Fruit fly (Drosophila melanogaster) whole organism, embryonic: ENCODE data around the gene Sr-CI.

Source experiments
- Abd-B ChIP-seq: fragments of 200-800 bp; sonication (Bioruptor generic); optimal IDR thresholded peaks from 2 replicates; lab custom pipeline; 2018; ENCODE audit warnings: missing biosample characterization, mild to moderate bottlenecking, missing genetic modification characterization, moderate library complexity
- CG10147 ChIP-seq: fragments of 200-800 bp; sonication (Bioruptor generic); optimal IDR thresholded peaks from 2 replicates; lab custom pipeline; 2019; ENCODE audit warnings: missing biosample characterization, mild to moderate bottlenecking, missing genetic modification characterization, moderate library complexity
- CG11093 ChIP-seq: fragments of 200-800 bp; sonication (Bioruptor generic); IDR thresholded peaks from 3 replicates; pipeline ENCODE4 v1.3.6; 2022; ENCODE audit warnings: missing biosample characterization, missing genetic modification characterization
- CG13424 ChIP-seq: fragments of 200-800 bp; sonication (Bioruptor generic); optimal IDR thresholded peaks from 2 replicates; lab custom pipeline; 2019; ENCODE audit warnings: missing biosample characterization, mild to moderate bottlenecking, missing genetic modification characterization, moderate library complexity
- CG14710 ChIP-seq: fragments of 200-800 bp; sonication (Bioruptor generic); optimal IDR thresholded peaks from 3 replicates; lab custom pipeline; 2019; ENCODE audit warnings: missing biosample characterization, mild to moderate bottlenecking, missing genetic modification characterization, moderate library complexity
- CG1603 ChIP-seq: fragments of 200-800 bp; sonication (Bioruptor generic); optimal IDR thresholded peaks from 2 replicates; lab custom pipeline; 2019; ENCODE audit warnings: missing biosample characterization, mild to moderate bottlenecking, missing genetic modification characterization, moderate library complexity
- CG17385 ChIP-seq: fragments of 200-800 bp; sonication (Bioruptor generic); optimal IDR thresholded peaks from 3 replicates; lab custom pipeline; 2018; ENCODE audit warnings: missing biosample characterization, mild to moderate bottlenecking, missing genetic modification characterization
- CG30403 ChIP-seq: fragments of 200-800 bp; sonication (Bioruptor generic); optimal IDR thresholded peaks from 3 replicates; lab custom pipeline; 2016; ENCODE audit warnings: missing biosample characterization, missing genetic modification characterization
- CG31365 ChIP-seq: fragments of 200-800 bp; sonication (Bioruptor generic); optimal IDR thresholded peaks from 2 replicates; lab custom pipeline; 2018; ENCODE audit warnings: missing biosample characterization, mild to moderate bottlenecking, missing genetic modification characterization
- CG32767 ChIP-seq: fragments of 200-800 bp; sonication (Bioruptor generic); IDR thresholded peaks from 2 replicates; pipeline ENCODE4 v1.3.6; 2022; ENCODE audit warnings: missing biosample characterization, missing genetic modification characterization
- CG32772 ChIP-seq: fragments of 200-800 bp; sonication (Bioruptor generic); IDR thresholded peaks from 2 replicates; pipeline ENCODE4 v1.3.6; 2022; ENCODE audit warnings: missing biosample characterization, missing genetic modification characterization
- CG4282 ChIP-seq: fragments of 200-800 bp; sonication (Bioruptor generic); optimal IDR thresholded peaks from 2 replicates; lab custom pipeline; 2016; ENCODE audit warnings: missing biosample characterization, missing genetic modification characterization
- CG4424 ChIP-seq: fragments of 200-800 bp; sonication (Bioruptor generic); optimal IDR thresholded peaks from 3 replicates; lab custom pipeline; 2016; ENCODE audit warnings: missing biosample characterization, missing genetic modification characterization
- CG4820 ChIP-seq: fragments of 200-800 bp; sonication (Bioruptor generic); optimal IDR thresholded peaks from 3 replicates; lab custom pipeline; 2016; ENCODE audit warnings: missing biosample characterization, missing genetic modification characterization
- CG5180 ChIP-seq: fragments of 200-800 bp; sonication (Bioruptor generic); optimal IDR thresholded peaks from 3 replicates; lab custom pipeline; 2017; ENCODE audit warnings: missing biosample characterization, missing genetic modification characterization, mild to moderate bottlenecking, moderate library complexity, missing genetic modification reagents
- CG7372 ChIP-seq: fragments of 200-800 bp; sonication (Bioruptor generic); IDR thresholded peaks from 2 replicates; pipeline ENCODE4 v1.3.6; 2022; ENCODE audit warnings: missing biosample characterization, missing genetic modification characterization
- CG7786 ChIP-seq: fragments of 200-800 bp; sonication (Bioruptor generic); optimal IDR thresholded peaks from 2 replicates; lab custom pipeline; 2016; ENCODE audit warnings: missing biosample characterization, missing genetic modification characterization
- CG7839 ChIP-seq: fragments of 200-800 bp; sonication (Bioruptor generic); optimal IDR thresholded peaks from 3 replicates; lab custom pipeline; 2018; ENCODE audit warnings: missing biosample characterization, mild to moderate bottlenecking, missing genetic modification characterization, moderate library complexity
- CG9215 ChIP-seq: fragments of 200-800 bp; sonication (Bioruptor generic); IDR thresholded peaks from 2 replicates; pipeline ENCODE4 v1.3.6; 2022; ENCODE audit warnings: missing biosample characterization, missing genetic modification characterization
- CG9437 ChIP-seq: fragments of 200-800 bp; sonication (Bioruptor generic); optimal IDR thresholded peaks from 2 replicates; lab custom pipeline; 2018; ENCODE audit warnings: missing biosample characterization, mild to moderate bottlenecking, missing genetic modification characterization
- CTCF ChIP-seq: fragments of 200-800 bp; sonication (Bioruptor generic); optimal IDR thresholded peaks from 2 replicates; lab custom pipeline; 2017; ENCODE audit warnings: missing biosample characterization, mild to moderate bottlenecking, missing genetic modification characterization, moderate library complexity
- Chrac-16 ChIP-seq: fragments of 200-800 bp; sonication (Bioruptor generic); optimal IDR thresholded peaks from 3 replicates; lab custom pipeline; 2016; ENCODE audit warnings: missing biosample characterization, missing genetic modification characterization
- Dll ChIP-seq: fragments of 200-800 bp; sonication (Bioruptor generic); IDR thresholded peaks from 4 replicates; pipeline ENCODE4 v1.3.6; 2022; ENCODE audit warnings: missing biosample characterization, missing genetic modification characterization; ENCODE audit not compliant: partially characterized antibody
- E2f2 ChIP-seq: fragments of 200-800 bp; sonication (Bioruptor generic); IDR thresholded peaks from 2 replicates; pipeline ENCODE4 v1.3.6; 2022; ENCODE audit warnings: missing biosample characterization, missing genetic modification characterization
- Med ChIP-seq: fragments of 200-800 bp; sonication (Bioruptor generic); peaks from one replicate; lab custom pipeline; 2016; ENCODE audit warnings: missing biosample characterization, missing genetic modification characterization, mild to moderate bottlenecking, inconsistent platforms, moderate library complexity
- Mrtf ChIP-seq: fragments of 200-800 bp; sonication (Bioruptor generic); IDR thresholded peaks from 3 replicates; pipeline ENCODE4 v1.3.6; 2022; ENCODE audit warnings: missing biosample characterization, missing genetic modification characterization
- Ptx1 ChIP-seq: fragments of 200-800 bp; sonication (Bioruptor generic); IDR thresholded peaks from 2 replicates; pipeline ENCODE4 v1.3.6; 2022; ENCODE audit warnings: missing biosample characterization, missing genetic modification characterization
- TFAM ChIP-seq: fragments of 200-800 bp; sonication (Bioruptor generic); optimal IDR thresholded peaks from 2 replicates; lab custom pipeline; 2017; ENCODE audit warnings: missing biosample characterization, missing genetic modification characterization, inconsistent platforms
- Xrp1 ChIP-seq: fragments of 200-800 bp; sonication (Bioruptor generic); IDR thresholded peaks from 2 replicates; pipeline ENCODE4 v1.3.6; 2022; ENCODE audit warnings: missing biosample characterization, missing genetic modification characterization
- ara ChIP-seq: fragments of 200-800 bp; sonication (Bioruptor generic); IDR thresholded peaks from 2 replicates; pipeline ENCODE4 v1.3.6; 2022; ENCODE audit warnings: missing biosample characterization, missing genetic modification characterization
- caup ChIP-seq: fragments of 200-800 bp; sonication (Bioruptor generic); optimal IDR thresholded peaks from 3 replicates; lab custom pipeline; 2017; ENCODE audit warnings: missing biosample characterization, mild to moderate bottlenecking, missing genetic modification characterization, moderate library complexity; ENCODE audit not compliant: severe bottlenecking
- ci ChIP-seq: fragments of 200-800 bp; sonication (Bioruptor generic); IDR thresholded peaks from 3 replicates; pipeline ENCODE4 v1.3.6; 2022; ENCODE audit warnings: missing biosample characterization, missing genetic modification characterization
- dpn ChIP-seq, 2 experiments: fragments of 200-800 bp; sonication (Bioruptor generic); optimal IDR thresholded peaks; 3 replicates each; lab custom pipeline; 2016; ENCODE audit warnings: missing biosample characterization in 2 of 2, missing genetic modification characterization in 2 of 2
- esg ChIP-seq: fragments of 200-800 bp; sonication (Bioruptor generic); conservative IDR thresholded peaks from 2 replicates; pipeline ENCODE4 v1.3.6; 2022; ENCODE audit warnings: missing biosample characterization, missing genetic modification characterization
- grn ChIP-seq: fragments of 200-800 bp; sonication (Bioruptor generic); optimal IDR thresholded peaks from 3 replicates; lab custom pipeline; 2017; ENCODE audit warnings: missing biosample characterization, missing genetic modification characterization
- gsb ChIP-seq: fragments of 200-800 bp; sonication (Bioruptor generic); IDR thresholded peaks from 2 replicates; pipeline ENCODE4 v1.3.6; 2022; ENCODE audit warnings: missing biosample characterization, missing genetic modification characterization
- hkb ChIP-seq, 2 experiments: fragments of 200-800 bp in 1 of 2; fragments of >200 bp in 1 of 2; sonication (Bioruptor generic) in 1 of 2; IDR thresholded peaks in 1 of 2; optimal IDR thresholded peaks in 1 of 2; 2 replicates each; pipeline versions ENCODE4 v1.3.6 to Lab custom; 2017 to 2022; ENCODE audit warnings: missing biosample characterization in 1 of 2, missing genetic modification characterization in 1 of 2
- lilli ChIP-seq: fragments of 200-800 bp; sonication (Bioruptor generic); optimal IDR thresholded peaks from 3 replicates; lab custom pipeline; 2016; ENCODE audit warnings: missing biosample characterization, missing genetic modification characterization
- lola ChIP-seq, 3 experiments: fragments of >200 bp in 2 of 3; fragments of 200-800 bp in 1 of 3; sonication (Bioruptor generic) in 1 of 3; optimal IDR thresholded peaks; 2 replicates each; lab custom pipeline; 2017 to 2019; ENCODE audit warnings: missing biosample characterization in 3 of 3, missing genetic modification characterization in 3 of 3, mild to moderate bottlenecking in 1 of 3, moderate library complexity in 1 of 3
- nau ChIP-seq: fragments of 200-800 bp; sonication (Bioruptor generic); optimal IDR thresholded peaks from 3 replicates; lab custom pipeline; 2017; ENCODE audit warnings: missing biosample characterization, mild to moderate bottlenecking, missing genetic modification characterization, missing genetic modification reagents
- sisA ChIP-seq: fragments of 200-800 bp; sonication (Bioruptor generic); IDR thresholded peaks from 2 replicates; pipeline ENCODE4 v1.3.6; 2022; ENCODE audit warnings: missing biosample characterization, missing genetic modification characterization
- slbo ChIP-seq: fragments of 200-800 bp; sonication (Bioruptor generic); IDR thresholded peaks from 2 replicates; pipeline ENCODE4 v1.3.6; 2022; ENCODE audit warnings: missing biosample characterization, missing genetic modification characterization
- ssp ChIP-seq: fragments of 200-800 bp; sonication (Bioruptor generic); IDR thresholded peaks from 2 replicates; pipeline ENCODE4 v1.3.6; 2022; ENCODE audit warnings: missing biosample characterization, missing genetic modification characterization
- stwl ChIP-seq: fragments of 200-800 bp; sonication (Bioruptor generic); optimal IDR thresholded peaks from 3 replicates; lab custom pipeline; 2018; ENCODE audit warnings: missing biosample characterization, mild to moderate bottlenecking, missing genetic modification characterization, moderate library complexity
- tin ChIP-seq: fragments of 200-800 bp; sonication (Bioruptor generic); optimal IDR thresholded peaks from 3 replicates; lab custom pipeline; 2016; ENCODE audit warnings: missing biosample characterization, missing genetic modification characterization
- vnd ChIP-seq: fragments of 200-800 bp; sonication (Bioruptor generic); IDR thresholded peaks from 3 replicates; pipeline ENCODE4 v1.3.6; 2022; ENCODE audit warnings: missing biosample characterization, missing genetic modification characterization; ENCODE audit not compliant: partially characterized antibody
- vvl ChIP-seq: fragments of 200-800 bp; sonication (Bioruptor generic); IDR thresholded peaks from 2 replicates; pipeline ENCODE4 v1.3.6; 2022; ENCODE audit warnings: missing biosample characterization, missing genetic modification characterization
- z ChIP-seq: fragments of 200-800 bp; sonication (Bioruptor generic); IDR thresholded peaks from 3 replicates; pipeline ENCODE4 v1.3.6; 2022; ENCODE audit warnings: missing biosample characterization, missing genetic modification characterization
- zen ChIP-seq: fragments of 200-800 bp; sonication (Bioruptor generic); optimal IDR thresholded peaks from 3 replicates; lab custom pipeline; 2018; ENCODE audit warnings: missing biosample characterization, mild to moderate bottlenecking, missing genetic modification characterization, moderate library complexity

Sr-CI gene

DNA sequence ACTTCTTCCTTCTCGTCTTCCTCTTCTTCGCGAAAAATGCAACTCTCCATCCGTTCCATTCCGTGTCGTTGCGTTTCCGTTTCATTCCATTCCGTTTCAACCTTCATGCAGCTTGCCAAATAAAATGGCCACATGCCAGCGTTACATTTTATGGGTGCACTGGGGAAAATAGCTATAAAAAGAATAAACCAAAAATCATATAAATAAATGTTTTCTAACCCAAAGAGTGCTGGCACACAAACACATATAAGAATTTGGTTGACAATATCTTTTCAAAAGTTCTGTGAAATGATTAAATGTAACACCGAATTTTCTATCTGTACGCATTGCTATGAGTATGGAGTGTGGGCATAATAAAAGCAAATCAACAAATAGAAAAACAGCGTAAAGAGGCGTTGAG lies 45.7 kb upstream of the Sr-CI start (continued):
- TF ChIP-seq CG1603 (peak; percentile 25), hkb (optimal IDR thresholded peaks at IDR 0.05; lab: Kevin White, UChicago) (no peak), hkb (GFP tag; IDR thresholded peaks at IDR 0.05; lab: Robert Waterston, UW) (0 out of 2 replicates have a peak, but pooled peaks have one; percentile 32), ci (GFP tag; lab: Robert Waterston, UW) (peak; percentile 58; the same call in 2 of the 3 replicates), vvl (GFP tag; lab: Robert Waterston, UW) (0 out of 2 replicates have a peak, but pooled peaks have one; percentile 35), CG17385 (GFP tag; lab: Kevin White, UChicago) (peak; percentile 16), CG13424 (tag; lab: Kevin White, UChicago) (peak; percentile 14), Chrac-16 (peak; percentile 10), tin (GFP tag; lab: Kevin White, UChicago) (no peak), Ptx1 (GFP tag; lab: Robert Waterston, UW) (peak; percentile 38; the same call in 1 of the 2 replicates), z (GFP tag; lab: Robert Waterston, UW) (0 out of 3 replicates have a peak, but pooled peaks have one; percentile 6), slbo (GFP tag; lab: Robert Waterston, UW) (peak; percentile 53; the same call in 1 of the 2 replicates), CG30403 (peak; percentile 6), Xrp1 (GFP tag; lab: Robert Waterston, UW) (0 out of 2 replicates have a peak, but pooled peaks have one; percentile 29), Abd-B (GFP tag; lab: Kevin White, UChicago) (peak; percentile 21), vnd (GFP tag; lab: Robert Waterston, UW) (no peak), Med (GFP tag; lab: Kevin White, UChicago) (peak; percentile 64), stwl (tag; lab: Kevin White, UChicago) (peak; percentile 10), CG7839 (tag; lab: Kevin White, UChicago) (peak; percentile 26), CG5180 (GFP tag; lab: Kevin White, UChicago) (no peak), ssp (0 out of 2 replicates have a peak, but pooled peaks have one; percentile 7)

DNA sequence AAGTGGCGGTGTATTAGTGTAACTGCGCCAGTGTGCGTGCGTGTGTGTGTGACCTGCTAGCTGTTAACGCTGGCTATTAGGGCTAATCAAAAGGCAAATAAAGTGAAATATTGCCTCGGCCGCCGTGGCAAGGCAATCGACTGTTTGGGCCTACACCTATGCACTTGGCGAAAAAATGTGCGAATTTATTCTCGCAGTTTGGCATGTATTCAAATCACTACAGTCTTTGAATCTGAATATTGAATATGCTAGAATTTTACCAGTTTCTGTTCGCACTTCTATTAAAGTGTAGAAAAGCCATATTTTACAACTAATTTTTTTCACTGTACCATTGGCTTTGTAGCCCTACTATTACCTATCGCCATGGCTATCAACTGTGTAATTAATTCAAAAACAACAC lies 40.7 kb upstream of the Sr-CI start:
- peak; percentile 35 for TF ChIP-seq caup (GFP tag; lab: Kevin White, UChicago)
- TF ChIP-seq CG7786 (GFP tag; lab: Kevin White, UChicago): peak; percentile 78
- peak; percentile 62 for TF ChIP-seq CG4424 (GFP tag; lab: Kevin White, UChicago)
- TF ChIP-seq gsb: peak; percentile 78
- TF ChIP-seq CG4820: peak; percentile 46
- TF ChIP-seq CG32767 (GFP tag; lab: Robert Waterston, UW): peak; percentile 59; the same call in 1 of the 2 replicates
- peak; percentile 77; the same call in 1 of the 2 replicates for TF ChIP-seq CG32772 (GFP tag; lab: Robert Waterston, UW)
- peak; percentile 13 for TF ChIP-seq CG14710
- TF ChIP-seq Dll (GFP tag; lab: Robert Waterston, UW): no peak
- peak; percentile 62; the same call in 2 of the 3 replicates for TF ChIP-seq CG11093 (GFP tag; lab: Robert Waterston, UW)
- TF ChIP-seq dpn (GFP tag; optimal IDR thresholded peaks at IDR 0.05; lab: Kevin White, UChicago): peak; percentile 70 to 81
- TF ChIP-seq CG9437 (GFP tag; lab: Kevin White, UChicago): peak; percentile 68
- TF ChIP-seq Mrtf (GFP tag; lab: Robert Waterston, UW): peak; percentile 92
- no peak for TF ChIP-seq stwl (tag; lab: Kevin White, UChicago)
- TF ChIP-seq CG9215: peak; percentile 47
- TF ChIP-seq CG31365: no peak
- peak in 1 of 3 experiments; percentile 36 for TF ChIP-seq lola (GFP tag; optimal IDR thresholded peaks at IDR 0.05; lab: Kevin White, UChicago)
- no peak for TF ChIP-seq TFAM
- no peak for TF ChIP-seq CTCF (GFP tag; lab: Kevin White, UChicago)
- peak; percentile 81 for TF ChIP-seq CG7372 (GFP tag; lab: Robert Waterston, UW)
- peak; percentile 53 for TF ChIP-seq E2f2
- peak; percentile 85 for TF ChIP-seq sisA (GFP tag; lab: Robert Waterston, UW)
- peak; percentile 59 for TF ChIP-seq lilli
- TF ChIP-seq zen: no peak
- peak; percentile 25 for TF ChIP-seq nau (GFP tag; lab: Kevin White, UChicago)
- peak; percentile 39 for TF ChIP-seq CG4282
- TF ChIP-seq esg (GFP tag; lab: Robert Waterston, UW): peak; percentile 85
- TF ChIP-seq ara (GFP tag; lab: Robert Waterston, UW): peak; percentile 65
- peak; percentile 1 for TF ChIP-seq grn
- peak; percentile 85 for TF ChIP-seq CG17385 (GFP tag; lab: Kevin White, UChicago)
- peak; percentile 33 for TF ChIP-seq CG10147
